Worm (Caenorhabditis elegans) whole organism, L2 larva: ENCODE measurements around the gene lron-15.

ENCODE experiments used
- C34F6.9 ChIP-seq: fragments of 150-350 bp; optimal IDR thresholded peaks from 2 replicates; lab custom pipeline; 2014; ENCODE audit warnings: missing biosample characterization, missing genetic modification characterization
- F13H6.1 ChIP-seq: sonication (generic microtip); optimal IDR thresholded peaks from 2 replicates; lab custom pipeline; 2016; ENCODE audit warnings: missing genetic modification characterization, missing compliant biosample characterization
- R02D3.7 ChIP-seq: fragments of 150-350 bp; optimal IDR thresholded peaks from 2 replicates; lab custom pipeline; 2014; ENCODE audit warnings: missing biosample characterization, missing genetic modification characterization
- Y55F3AM.14 ChIP-seq: fragments of 200-800 bp; sonication (Bioruptor generic); optimal IDR thresholded peaks from 2 replicates; lab custom pipeline; 2018; ENCODE audit warnings: mild to moderate bottlenecking, missing genetic modification characterization, missing compliant biosample characterization
- ZK546.5 ChIP-seq: sonication (generic microtip); optimal IDR thresholded peaks from 2 replicates; lab custom pipeline; 2017; ENCODE audit warnings: missing biosample characterization, missing genetic modification characterization
- alr-1 ChIP-seq: fragments of 150-350 bp; optimal IDR thresholded peaks from 2 replicates; lab custom pipeline; 2014; ENCODE audit warnings: missing biosample characterization, missing genetic modification characterization
- aly-2 ChIP-seq: fragments of 150-350 bp; optimal IDR thresholded peaks from 2 replicates; lab custom pipeline; 2014; ENCODE audit warnings: missing biosample characterization, missing genetic modification characterization
- ama-1 ChIP-seq: fragments of 150-350 bp; optimal IDR thresholded peaks from 2 replicates; lab custom pipeline; 2018; ENCODE audit warnings: inconsistent platforms
- blmp-1 ChIP-seq: sonication (generic microtip); optimal IDR thresholded peaks from 2 replicates; lab custom pipeline; 2017; ENCODE audit warnings: missing genetic modification characterization, mild to moderate bottlenecking, missing compliant biosample characterization, antibody characterized with exemption, moderate library complexity; ENCODE audit not compliant: insufficient read depth
- ceh-16 ChIP-seq: fragments of 150-350 bp; optimal IDR thresholded peaks from 2 replicates; lab custom pipeline; 2014; ENCODE audit warnings: missing biosample characterization, missing genetic modification characterization
- ceh-82 ChIP-seq: fragments of 150-350 bp; optimal IDR thresholded peaks from 2 replicates; lab custom pipeline; 2014; ENCODE audit warnings: missing biosample characterization, missing genetic modification characterization
- crh-2 ChIP-seq: sonication (generic microtip); optimal IDR thresholded peaks from 2 replicates; lab custom pipeline; 2017; ENCODE audit warnings: missing biosample characterization, missing genetic modification characterization
- dmd-4 ChIP-seq: sonication (generic microtip); optimal IDR thresholded peaks from 2 replicates; lab custom pipeline; 2017; ENCODE audit warnings: missing biosample characterization, missing genetic modification characterization
- egl-27 ChIP-seq: sonication (generic microtip); optimal IDR thresholded peaks from 3 replicates; lab custom pipeline; 2017; ENCODE audit warnings: missing biosample characterization, missing genetic modification reagents, missing genetic modification characterization
- elt-1 ChIP-seq: fragments of 150-350 bp; optimal IDR thresholded peaks from 2 replicates; lab custom pipeline; 2014; ENCODE audit warnings: missing biosample characterization, missing genetic modification characterization
- elt-3 ChIP-seq: sonication (generic microtip); optimal IDR thresholded peaks from 2 replicates; lab custom pipeline; 2017; ENCODE audit warnings: missing biosample characterization, missing genetic modification characterization
- lin-11 ChIP-seq: fragments of 150-350 bp; sonication (generic microtip); optimal IDR thresholded peaks from 2 replicates; lab custom pipeline; 2014; ENCODE audit warnings: missing biosample characterization, missing genetic modification characterization, inconsistent platforms, mixed read lengths
- lin-13 ChIP-seq: fragments of 150-350 bp; optimal IDR thresholded peaks from 2 replicates; lab custom pipeline; 2014; ENCODE audit warnings: missing biosample characterization, missing genetic modification reagents, missing genetic modification characterization
- mab-5 ChIP-seq: fragments of 150-350 bp; optimal IDR thresholded peaks from 2 replicates; lab custom pipeline; 2014; ENCODE audit warnings: missing biosample characterization, missing genetic modification characterization
- mbf-1 ChIP-seq: sonication (generic microtip); optimal IDR thresholded peaks from 2 replicates; lab custom pipeline; 2017; ENCODE audit warnings: missing biosample characterization, missing genetic modification characterization
- mdl-1 ChIP-seq, 2 experiments: fragments of 150-350 bp in 1 of 2; sonication (generic microtip) in 1 of 2; optimal IDR thresholded peaks; 2 replicates each; lab custom pipeline; 2017; ENCODE audit warnings: missing biosample characterization in 2 of 2, missing genetic modification characterization in 2 of 2
- nhr-10 ChIP-seq: sonication (generic microtip); optimal IDR thresholded peaks from 2 replicates; lab custom pipeline; 2017; ENCODE audit warnings: missing biosample characterization, missing genetic modification characterization
- nhr-11 ChIP-seq: fragments of 150-350 bp; optimal IDR thresholded peaks from 2 replicates; lab custom pipeline; 2014; ENCODE audit warnings: missing biosample characterization, missing genetic modification characterization
- nhr-12 ChIP-seq: fragments of 150-350 bp; optimal IDR thresholded peaks from 2 replicates; lab custom pipeline; 2014; ENCODE audit warnings: missing biosample characterization, missing genetic modification characterization
- nhr-23 ChIP-seq: fragments of 150-350 bp; optimal IDR thresholded peaks from 2 replicates; lab custom pipeline; 2014; ENCODE audit warnings: missing biosample characterization, missing genetic modification reagents, missing genetic modification characterization
- nhr-237 ChIP-seq: fragments of 150-350 bp; optimal IDR thresholded peaks from 2 replicates; lab custom pipeline; 2014; ENCODE audit warnings: missing biosample characterization, missing genetic modification characterization
- nhr-25 ChIP-seq: fragments of 150-350 bp; sonication (generic microtip); optimal IDR thresholded peaks from 3 replicates; lab custom pipeline; 2014; ENCODE audit warnings: missing biosample characterization, missing genetic modification characterization
- nhr-6 ChIP-seq: fragments of 150-350 bp; optimal IDR thresholded peaks from 2 replicates; lab custom pipeline; 2014; ENCODE audit warnings: missing biosample characterization, missing genetic modification characterization
- nhr-77 ChIP-seq: fragments of 150-350 bp; optimal IDR thresholded peaks from 2 replicates; lab custom pipeline; 2014; ENCODE audit warnings: missing biosample characterization, missing genetic modification characterization
- peb-1 ChIP-seq: fragments of 150-350 bp; optimal IDR thresholded peaks from 2 replicates; lab custom pipeline; 2014; ENCODE audit warnings: missing biosample characterization, missing genetic modification characterization
- sma-3 ChIP-seq: sonication (generic microtip); optimal IDR thresholded peaks from 2 replicates; lab custom pipeline; 2016; ENCODE audit warnings: missing genetic modification reagents, missing genetic modification characterization, missing compliant biosample characterization
- sma-9 ChIP-seq, 2 experiments: fragments of 150-350 bp in 1 of 2; sonication (generic microtip) in 1 of 2; optimal IDR thresholded peaks; 2 replicates each; lab custom pipeline; 2014 to 2016; ENCODE audit warnings: missing genetic modification characterization in 2 of 2, mild to moderate bottlenecking in 1 of 2, missing biosample characterization in 1 of 2, missing compliant biosample characterization in 1 of 2, missing genetic modification reagents in 1 of 2, moderate library complexity in 1 of 2
- snpc-4 ChIP-seq: fragments of 150-350 bp; optimal IDR thresholded peaks from 2 replicates; lab custom pipeline; 2014; ENCODE audit warnings: missing biosample characterization, missing genetic modification characterization
- unc-39 ChIP-seq: fragments of 150-350 bp; optimal IDR thresholded peaks from 2 replicates; lab custom pipeline; 2014; ENCODE audit warnings: missing biosample characterization, missing genetic modification characterization
- unc-62 ChIP-seq: fragments of 150-350 bp; optimal IDR thresholded peaks from 2 replicates; lab custom pipeline; 2014; ENCODE audit warnings: missing biosample characterization, missing genetic modification reagents, missing genetic modification characterization
- zag-1 ChIP-seq: fragments of 150-350 bp; optimal IDR thresholded peaks from 2 replicates; lab custom pipeline; 2014; ENCODE audit warnings: missing biosample characterization, missing genetic modification characterization
- ztf-11 ChIP-seq: sonication (generic microtip); optimal IDR thresholded peaks from 2 replicates; lab custom pipeline; 2017; ENCODE audit warnings: missing biosample characterization, missing genetic modification characterization
- ztf-4 ChIP-seq: fragments of 150-350 bp; optimal IDR thresholded peaks from 2 replicates; lab custom pipeline; 2014; ENCODE audit warnings: missing biosample characterization, missing genetic modification characterization

The lron-15 gene

DNA sequence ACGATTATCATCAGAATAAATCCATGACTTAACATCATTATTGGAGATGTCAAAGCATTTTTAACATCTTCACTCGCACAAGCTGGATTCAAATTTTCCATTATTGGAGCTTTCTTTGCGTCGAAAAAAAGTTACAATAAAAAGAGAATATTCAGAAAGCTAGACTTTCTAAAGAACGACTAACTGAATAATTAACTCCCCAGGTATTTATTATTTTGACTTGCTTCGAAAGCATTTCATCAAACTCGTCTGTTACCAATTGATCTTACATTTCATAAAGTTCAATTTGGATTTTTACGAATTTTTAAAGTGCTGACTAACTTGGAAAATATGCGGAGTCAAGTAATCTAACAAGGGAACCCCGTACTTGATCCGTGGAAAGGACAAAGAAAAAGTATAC lies 31.0 kb upstream of the lron-15 start, which contains the start of gene sra-29:
sra-29 (minus strand) TSS at position 101 of the 400 bp plus-strand sequence.
- TF ChIP-seq snpc-4 (tag; lab: Kevin White, UChicago) (no peak), crh-2 (tag; lab: Kevin White, UChicago) (no peak), ceh-16 (tag; lab: Kevin White, UChicago) (no peak), unc-62 (GFP tag; lab: Kevin White, UChicago) (no peak), ztf-11 (no peak), lin-13 (no peak), ZK546.5 (tag; lab: Kevin White, UChicago) (no peak), elt-1 (tag; lab: Kevin White, UChicago) (no peak), aly-2 (tag; lab: Kevin White, UChicago) (no peak), Y55F3AM.14 (GFP tag; lab: Kevin White, UChicago) (no peak), zag-1 (tag; lab: Kevin White, UChicago) (no peak), lin-11 (tag; lab: Kevin White, UChicago) (no peak), nhr-10 (tag; lab: Kevin White, UChicago) (no peak), elt-3 (tag; lab: Kevin White, UChicago) (no peak), nhr-237 (tag; lab: Kevin White, UChicago) (no peak), mdl-1 (tag; optimal IDR thresholded peaks at IDR 0.05; lab: Kevin White, UChicago) (no peak), ceh-82 (tag; lab: Kevin White, UChicago) (no peak), nhr-25 (tag; lab: Kevin White, UChicago) (no peak)

DNA sequence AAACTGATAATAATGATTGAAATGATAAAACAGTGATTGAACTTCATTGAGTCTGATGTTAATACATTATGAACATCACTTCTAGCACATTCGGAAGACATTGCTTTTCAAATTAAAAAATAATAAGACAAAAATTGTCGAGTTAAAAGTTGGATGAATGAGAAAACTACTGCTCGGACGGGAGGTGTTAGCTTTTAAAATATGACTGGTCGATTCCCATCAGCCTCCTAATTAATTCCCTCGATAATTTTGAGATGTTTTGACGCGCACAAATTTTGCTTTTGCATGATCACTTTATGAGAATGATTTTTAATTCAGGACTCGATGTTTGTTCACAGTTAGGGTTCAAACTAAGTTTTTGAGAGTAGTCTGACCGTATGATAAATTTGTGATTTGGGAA lies 29.0 kb upstream of the lron-15 start, which contains the start of gene sra-28:
sra-28 (minus strand) TSS at position 101 of the 400 bp plus-strand sequence.
- TF ChIP-seq ztf-4 (tag; lab: Kevin White, UChicago) (no peak), ceh-16 (tag; lab: Kevin White, UChicago) (no peak), crh-2 (tag; lab: Kevin White, UChicago) (no peak), mdl-1 (tag; optimal IDR thresholded peaks at IDR 0.05; lab: Kevin White, UChicago) (no peak), R02D3.7 (no peak), egl-27 (tag; lab: Kevin White, UChicago) (no peak), nhr-11 (no peak), sma-3 (no peak), sma-9 (GFP tag; optimal IDR thresholded peaks at IDR 0.05; lab: Kevin White, UChicago) (no peak), sma-9 (tag; optimal IDR thresholded peaks at IDR 0.05; lab: Kevin White, UChicago) (no peak), mab-5 (tag; lab: Kevin White, UChicago) (no peak), mbf-1 (no peak), nhr-23 (tag; lab: Kevin White, UChicago) (no peak)

DNA sequence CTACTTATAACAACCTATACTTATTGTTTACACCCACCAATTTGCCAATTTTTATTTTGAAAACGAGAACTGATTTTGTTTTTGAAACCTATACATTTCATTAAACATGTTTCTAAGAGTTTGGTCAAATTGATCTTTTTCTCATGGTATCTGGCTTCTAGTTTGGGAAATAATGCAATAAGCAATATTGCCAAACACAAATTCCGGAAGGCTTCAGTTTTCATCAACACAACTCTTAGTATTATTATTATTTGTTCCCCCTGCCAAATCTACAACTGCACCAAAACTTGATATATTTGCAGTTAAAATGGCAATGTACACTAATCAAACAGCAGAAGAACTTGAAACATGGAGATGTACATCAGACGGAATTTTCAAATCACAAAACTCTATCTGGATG lies 24.0 kb upstream of the lron-15 start, which contains the start of gene sra-27:
sra-27 (plus strand) TSS at position 301 of the 400 bp plus-strand sequence.
- no peak for TF ChIP-seq R02D3.7
- no peak for TF ChIP-seq C34F6.9 (tag; lab: Kevin White, UChicago)
- TF ChIP-seq elt-1 (tag; lab: Kevin White, UChicago): no peak
- TF ChIP-seq ztf-11: no peak
- TF ChIP-seq ZK546.5 (tag; lab: Kevin White, UChicago): no peak
- TF ChIP-seq unc-39: no peak
- TF ChIP-seq peb-1 (tag; lab: Kevin White, UChicago): no peak
- no peak for TF ChIP-seq alr-1 (tag; lab: Kevin White, UChicago)
- TF ChIP-seq blmp-1 (tag; lab: Kevin White, UChicago): no peak

DNA sequence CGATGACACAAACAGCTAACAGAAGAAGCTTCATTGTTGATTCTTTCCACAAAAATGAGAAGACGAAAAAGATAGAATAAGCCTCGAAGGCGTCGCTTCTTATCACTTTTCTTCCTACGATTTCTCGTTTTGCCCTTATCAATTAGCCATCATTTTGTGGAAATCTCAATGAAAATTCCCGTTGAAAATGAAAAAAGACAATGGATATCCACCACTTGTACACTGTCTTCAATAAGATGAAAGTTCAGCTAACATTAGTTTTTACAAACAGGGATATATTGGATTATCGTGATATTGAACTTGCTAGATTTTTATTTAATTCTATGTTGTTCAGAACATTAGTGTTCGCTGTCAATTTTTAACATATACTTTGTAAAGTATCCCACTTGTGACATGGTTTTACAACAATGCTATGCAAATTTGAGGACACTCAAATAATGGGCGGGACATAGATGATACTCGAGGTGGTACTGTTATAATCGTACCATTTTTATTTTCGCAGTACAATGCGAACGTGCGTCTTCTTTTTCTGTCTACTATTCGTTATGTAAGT lies 22.0 kb upstream of the lron-15 start, which contains the start of the genes F18C5.5 and F18C5.9:
F18C5.5 (minus strand) TSS at position 101 of the 553 bp plus-strand sequence.
F18C5.9 (plus strand) TSS at position 503 of the 553 bp plus-strand sequence.
- TF ChIP-seq mdl-1 (tag; optimal IDR thresholded peaks at IDR 0.05; lab: Kevin White, UChicago): no peak
- TF ChIP-seq nhr-6 (tag; lab: Kevin White, UChicago): no peak
- no peak for TF ChIP-seq peb-1 (tag; lab: Kevin White, UChicago)
- no peak for TF ChIP-seq nhr-25 (tag; lab: Kevin White, UChicago)
- TF ChIP-seq unc-39: no peak
- no peak for TF ChIP-seq ama-1
- no peak for TF ChIP-seq F13H6.1 (tag; lab: Kevin White, UChicago)
- no peak for TF ChIP-seq nhr-77 (tag; lab: Kevin White, UChicago)
- no peak for TF ChIP-seq dmd-4 (tag; lab: Kevin White, UChicago)
- no peak for TF ChIP-seq nhr-12
- no peak for TF ChIP-seq elt-1 (tag; lab: Kevin White, UChicago)
- no peak for TF ChIP-seq zag-1 (tag; lab: Kevin White, UChicago)
- TF ChIP-seq lin-11 (tag; lab: Kevin White, UChicago): no peak
- no peak for TF ChIP-seq nhr-11
